Worm (Caenorhabditis elegans) whole organism, midembryonic: ENCODE results near the gene mfsd-13.2.

Experiments
- klf-2 ChIP-seq: fragments of 200-800 bp; sonication (Bioruptor generic); conservative IDR thresholded peaks from 2 replicates; pipeline ENCODE4 v1.3.6; 2022; ENCODE audit warnings: missing genetic modification reagents, missing genetic modification characterization, missing compliant biosample characterization
- ref-1 ChIP-seq: fragments of 200-800 bp; sonication (Bioruptor generic); conservative IDR thresholded peaks from 2 replicates; pipeline ENCODE4 v1.3.6; 2022; ENCODE audit warnings: missing genetic modification reagents, missing genetic modification characterization, missing compliant biosample characterization

- TF ChIP-seq ref-1 (GFP tag; lab: Robert Waterston, UW) = no peak
- no peak for TF ChIP-seq klf-2
These were observed 45.6 kb upstream of the mfsd-13.2 start, which contains the start of gene E04F6.8 for ce11 chrII:7211280-7211679.
